Fruit fly (Drosophila melanogaster) whole organism, embryonic: ENCODE results near the gene CG32246.

Source experiments
- Bgb ChIP-seq: fragments of 200-800 bp; sonication (Bioruptor generic); IDR thresholded peaks from 2 replicates; pipeline ENCODE4 v1.3.6; 2022; ENCODE audit warnings: missing biosample characterization, missing genetic modification characterization; ENCODE audit not compliant: partially characterized antibody
- Blimp-1 ChIP-seq: fragments of 200-800 bp; sonication (Bioruptor generic); optimal IDR thresholded peaks from 3 replicates; lab custom pipeline; 2018; ENCODE audit warnings: missing biosample characterization, missing genetic modification characterization, mild to moderate bottlenecking, moderate library complexity, missing genetic modification reagents
- CG1024 ChIP-seq: fragments of 200-800 bp; sonication (Bioruptor generic); IDR thresholded peaks from 2 replicates; pipeline ENCODE4 v1.3.6; 2022; ENCODE audit warnings: missing biosample characterization, missing genetic modification characterization
- CG10366 ChIP-seq: fragments of 200-800 bp; sonication (Bioruptor generic); IDR thresholded peaks from 2 replicates; pipeline ENCODE4 v1.3.6; 2022; ENCODE audit warnings: missing biosample characterization, missing genetic modification characterization
- CG10979 ChIP-seq: fragments of 200-800 bp; sonication (Bioruptor generic); optimal IDR thresholded peaks from 2 replicates; lab custom pipeline; 2018; ENCODE audit warnings: missing biosample characterization, mild to moderate bottlenecking, missing genetic modification characterization, moderate library complexity
- CG11398 ChIP-seq: fragments of 200-800 bp; sonication (Bioruptor generic); optimal IDR thresholded peaks from 2 replicates; lab custom pipeline; 2016; ENCODE audit warnings: missing biosample characterization, missing genetic modification characterization
- CG13775 ChIP-seq: fragments of 200-800 bp; sonication (Bioruptor generic); optimal IDR thresholded peaks from 3 replicates; lab custom pipeline; 2017; ENCODE audit warnings: missing biosample characterization, mild to moderate bottlenecking, missing genetic modification characterization
- CG14014 ChIP-seq: fragments of 200-800 bp; sonication (Bioruptor generic); IDR thresholded peaks from 2 replicates; pipeline ENCODE4 v1.3.6; 2022; ENCODE audit warnings: missing biosample characterization, missing genetic modification characterization
- CG15011 ChIP-seq: fragments of 200-800 bp; sonication (Bioruptor generic); optimal IDR thresholded peaks from 3 replicates; lab custom pipeline; 2018; ENCODE audit warnings: missing biosample characterization, mild to moderate bottlenecking, missing genetic modification characterization
- CG18476 ChIP-seq: fragments of 200-800 bp; sonication (Bioruptor generic); optimal IDR thresholded peaks from 2 replicates; lab custom pipeline; 2016; ENCODE audit warnings: missing biosample characterization, mild to moderate bottlenecking, missing genetic modification characterization
- CG2129 ChIP-seq: fragments of 200-800 bp; sonication (Bioruptor generic); IDR thresholded peaks from 2 replicates; pipeline ENCODE4 v1.3.6; 2022; ENCODE audit warnings: missing biosample characterization, missing genetic modification characterization; ENCODE audit not compliant: partially characterized antibody
- CG31388 ChIP-seq: fragments of 200-800 bp; sonication (Bioruptor generic); optimal IDR thresholded peaks from 2 replicates; lab custom pipeline; 2016; ENCODE audit warnings: missing biosample characterization, missing genetic modification characterization
- CG31441 ChIP-seq: fragments of 200-800 bp; sonication (Bioruptor generic); IDR thresholded peaks from 2 replicates; pipeline ENCODE4 v1.3.6; 2022; ENCODE audit warnings: missing biosample characterization, missing genetic modification characterization
- CG3281 ChIP-seq: fragments of 200-800 bp; sonication (Bioruptor generic); optimal IDR thresholded peaks from 3 replicates; lab custom pipeline; 2017; ENCODE audit warnings: missing biosample characterization, mild to moderate bottlenecking, missing genetic modification characterization
- CG4617 ChIP-seq: fragments of 200-800 bp; sonication (Bioruptor generic); optimal IDR thresholded peaks from 3 replicates; lab custom pipeline; 2016; ENCODE audit warnings: missing biosample characterization, missing genetic modification characterization, borderline replicate concordance
- CG4707 ChIP-seq: fragments of 200-800 bp; sonication (Bioruptor generic); optimal IDR thresholded peaks from 2 replicates; lab custom pipeline; 2018; ENCODE audit warnings: missing biosample characterization, mild to moderate bottlenecking, missing genetic modification characterization, moderate library complexity
- CG4854 ChIP-seq: fragments of 200-800 bp; sonication (Bioruptor generic); optimal IDR thresholded peaks from 2 replicates; lab custom pipeline; 2016; ENCODE audit warnings: missing biosample characterization, missing genetic modification characterization, inconsistent platforms
- CG8281 ChIP-seq: fragments of 200-800 bp; sonication (Bioruptor generic); optimal IDR thresholded peaks from 2 replicates; lab custom pipeline; 2018; ENCODE audit warnings: missing biosample characterization, mild to moderate bottlenecking, missing genetic modification characterization, moderate library complexity
- D19B ChIP-seq: fragments of 200-800 bp; sonication (Bioruptor generic); optimal IDR thresholded peaks from 2 replicates; lab custom pipeline; 2017; ENCODE audit warnings: missing biosample characterization, mild to moderate bottlenecking, missing genetic modification characterization
- Dip2 ChIP-seq: fragments of 200-800 bp; sonication (Bioruptor generic); IDR thresholded peaks from 2 replicates; pipeline ENCODE4 v1.3.6; 2022; ENCODE audit warnings: missing biosample characterization, missing genetic modification characterization
- GATAe ChIP-seq: fragments of 200-800 bp; sonication (Bioruptor generic); conservative IDR thresholded peaks from 2 replicates; pipeline ENCODE4 v1.3.6; 2022; ENCODE audit warnings: missing biosample characterization, missing genetic modification characterization
- HLHmδ ChIP-seq: fragments of 200-800 bp; sonication (Bioruptor generic); optimal IDR thresholded peaks from 2 replicates; lab custom pipeline; 2018; ENCODE audit warnings: missing biosample characterization, mild to moderate bottlenecking, missing genetic modification characterization, moderate library complexity
- Hr51 ChIP-seq, 2 experiments: fragments of 200-800 bp; sonication (Bioruptor generic); optimal IDR thresholded peaks; 2 replicates in 1 of 2; 3 replicates in 1 of 2; lab custom pipeline; 2016 to 2018; ENCODE audit warnings: missing biosample characterization in 2 of 2, missing genetic modification characterization in 2 of 2, mild to moderate bottlenecking in 1 of 2, moderate library complexity in 1 of 2
- Jarid2 ChIP-seq: fragments of 200-800 bp; sonication (Bioruptor generic); optimal IDR thresholded peaks from 3 replicates; lab custom pipeline; 2017; ENCODE audit warnings: mild to moderate bottlenecking, missing biosample characterization, missing genetic modification reagents, missing genetic modification characterization
- Med ChIP-seq: fragments of 200-800 bp; sonication (Bioruptor generic); peaks from one replicate; lab custom pipeline; 2016; ENCODE audit warnings: missing biosample characterization, missing genetic modification characterization, mild to moderate bottlenecking, inconsistent platforms, moderate library complexity
- NfI ChIP-seq: fragments of 200-800 bp; sonication (Bioruptor generic); optimal IDR thresholded peaks from 3 replicates; lab custom pipeline; 2018; ENCODE audit warnings: missing biosample characterization, mild to moderate bottlenecking, missing genetic modification characterization, moderate library complexity
- Sox100B ChIP-seq: fragments of 200-800 bp; sonication (Bioruptor generic); optimal IDR thresholded peaks from 3 replicates; lab custom pipeline; 2018; ENCODE audit warnings: missing biosample characterization, mild to moderate bottlenecking, missing genetic modification characterization
- Sry-β ChIP-seq: fragments of 200-800 bp; sonication (Bioruptor generic); optimal IDR thresholded peaks from 2 replicates; lab custom pipeline; 2018; ENCODE audit warnings: missing biosample characterization, mild to moderate bottlenecking, missing genetic modification characterization, moderate library complexity
- Stat92E ChIP-seq, 3 experiments: fragments of >200 bp in 2 of 3; fragments of 200-800 bp in 1 of 3; sonication (Bioruptor generic) in 1 of 3; optimal IDR thresholded peaks; 2 replicates each; lab custom pipeline; 2017 to 2019; ENCODE audit warnings: missing biosample characterization in 3 of 3, missing genetic modification characterization in 3 of 3, mild to moderate bottlenecking in 1 of 3, moderate library complexity in 1 of 3
- ara ChIP-seq: fragments of 200-800 bp; sonication (Bioruptor generic); IDR thresholded peaks from 2 replicates; pipeline ENCODE4 v1.3.6; 2022; ENCODE audit warnings: missing biosample characterization, missing genetic modification characterization
- ase ChIP-seq: fragments of 200-800 bp; sonication (Bioruptor generic); IDR thresholded peaks from 3 replicates; pipeline ENCODE4 v1.3.6; 2022; ENCODE audit warnings: missing biosample characterization, missing genetic modification characterization
- bcd ChIP-seq: fragments of 200-800 bp; sonication (Bioruptor generic); optimal IDR thresholded peaks from 2 replicates; lab custom pipeline; 2017; ENCODE audit warnings: missing biosample characterization, mild to moderate bottlenecking, missing genetic modification characterization
- bigmax ChIP-seq: fragments of 200-800 bp; sonication (Bioruptor generic); optimal IDR thresholded peaks from 2 replicates; lab custom pipeline; 2018; ENCODE audit warnings: missing biosample characterization, mild to moderate bottlenecking, missing genetic modification characterization
- cg ChIP-seq: fragments of 200-800 bp; sonication (Bioruptor generic); optimal IDR thresholded peaks from 3 replicates; lab custom pipeline; 2019; ENCODE audit warnings: missing biosample characterization, mild to moderate bottlenecking, missing genetic modification characterization, moderate library complexity
- fd102C ChIP-seq: fragments of 200-800 bp; sonication (Bioruptor generic); optimal IDR thresholded peaks from 2 replicates; lab custom pipeline; 2018; ENCODE audit warnings: missing biosample characterization, mild to moderate bottlenecking, missing genetic modification characterization, moderate library complexity
- fd96Cb ChIP-seq: fragments of 200-800 bp; sonication (Bioruptor generic); optimal IDR thresholded peaks from 2 replicates; lab custom pipeline; 2018; ENCODE audit warnings: missing biosample characterization, mild to moderate bottlenecking, missing genetic modification characterization, moderate library complexity
- gfzf ChIP-seq: fragments of 200-800 bp; sonication (Bioruptor generic); optimal IDR thresholded peaks from 2 replicates; lab custom pipeline; 2016; ENCODE audit warnings: missing biosample characterization, mild to moderate bottlenecking, missing genetic modification characterization, moderate library complexity
- lab ChIP-seq: fragments of 200-800 bp; sonication (Bioruptor generic); optimal IDR thresholded peaks from 3 replicates; lab custom pipeline; 2017; ENCODE audit warnings: missing biosample characterization, missing genetic modification characterization, mild to moderate bottlenecking, moderate library complexity, missing genetic modification reagents
- p53 ChIP-seq: fragments of 200-800 bp; sonication (Bioruptor generic); optimal IDR thresholded peaks from 2 replicates; lab custom pipeline; 2016; ENCODE audit warnings: missing biosample characterization, missing genetic modification characterization
- psq ChIP-seq: fragments of 200-800 bp; sonication (Bioruptor generic); optimal IDR thresholded peaks from 2 replicates; lab custom pipeline; 2017; ENCODE audit warnings: missing biosample characterization, missing genetic modification characterization
- row ChIP-seq: fragments of 200-800 bp; sonication (Bioruptor generic); IDR thresholded peaks from 3 replicates; pipeline ENCODE4 v1.3.6; 2022; ENCODE audit warnings: missing biosample characterization, missing genetic modification characterization
- sd ChIP-seq: fragments of 200-800 bp; sonication (Bioruptor generic); optimal IDR thresholded peaks from 3 replicates; lab custom pipeline; 2018; ENCODE audit warnings: missing biosample characterization, mild to moderate bottlenecking, missing genetic modification characterization, moderate library complexity
- sens ChIP-seq: fragments of 200-800 bp; sonication (Bioruptor generic); peaks from one replicate; lab custom pipeline; 2016; ENCODE audit warnings: missing biosample characterization, missing genetic modification characterization
- sna ChIP-seq: fragments of 200-800 bp; sonication (Bioruptor generic); IDR thresholded peaks from 2 replicates; pipeline ENCODE4 v1.3.6; 2022; ENCODE audit warnings: missing biosample characterization, missing genetic modification characterization; ENCODE audit not compliant: partially characterized antibody
- sug ChIP-seq: fragments of 200-800 bp; optimal IDR thresholded peaks from 2 replicates; lab custom pipeline; 2019; ENCODE audit warnings: missing biosample characterization, mild to moderate bottlenecking, missing genetic modification characterization, moderate library complexity
- tgo ChIP-seq: fragments of 200-800 bp; sonication (Bioruptor generic); IDR thresholded peaks from 3 replicates; pipeline ENCODE4 v1.3.6; 2022; ENCODE audit warnings: missing biosample characterization, missing genetic modification characterization
- trem ChIP-seq: fragments of 200-800 bp; optimal IDR thresholded peaks from 3 replicates; lab custom pipeline; 2019; ENCODE audit warnings: missing biosample characterization, mild to moderate bottlenecking, missing genetic modification characterization, moderate library complexity
- twi ChIP-seq: fragments of 200-800 bp; optimal IDR thresholded peaks from 2 replicates; lab custom pipeline; 2019; ENCODE audit warnings: missing biosample characterization, mild to moderate bottlenecking, missing genetic modification characterization, moderate library complexity
- unpg ChIP-seq: fragments of 200-800 bp; sonication (Bioruptor generic); optimal IDR thresholded peaks from 3 replicates; lab custom pipeline; 2018; ENCODE audit warnings: missing biosample characterization, mild to moderate bottlenecking, missing genetic modification characterization, moderate library complexity

The CG32246 gene

dm6 chr3L:4618865-4619496 lies 2.0 kb upstream of the CG32246 start (continued):
- TF ChIP-seq Blimp-1 (peak; percentile 23), CG10979 (tag; lab: Kevin White, UChicago) (peak; percentile 39), bigmax (no peak), D19B (GFP tag; lab: Kevin White, UChicago) (peak; percentile 26), CG31441 (0 out of 2 replicates have a peak, but pooled peaks have one; percentile 15), Bgb (no peak), CG3281 (GFP tag; lab: Kevin White, UChicago) (peak; percentile 15), CG31388 (GFP tag; lab: Kevin White, UChicago) (no peak), bcd (GFP tag; lab: Kevin White, UChicago) (no peak), Stat92E (GFP tag; optimal IDR thresholded peaks at IDR 0.05; lab: Kevin White, UChicago) (no peak), row (GFP tag; lab: Robert Waterston, UW) (peak; percentile 33; the same call in 1 of the 3 replicates), CG13775 (GFP tag; lab: Kevin White, UChicago) (no peak), trem (tag; lab: Kevin White, UChicago) (no peak), sna (GFP tag; lab: Robert Waterston, UW) (no peak), psq (GFP tag; lab: Kevin White, UChicago) (no peak), gfzf (no peak), fd96Cb (tag; lab: Kevin White, UChicago) (peak; percentile 24), sens (GFP tag; lab: Kevin White, UChicago) (peak; percentile 79), Hr51 (GFP tag; optimal IDR thresholded peaks at IDR 0.05; lab: Kevin White, UChicago) (no peak), CG14014 (GFP tag; lab: Robert Waterston, UW) (no peak), CG15011 (GFP tag; lab: Kevin White, UChicago) (no peak), twi (no peak), GATAe (GFP tag; lab: Robert Waterston, UW) (no peak), tgo (GFP tag; lab: Robert Waterston, UW) (no peak), Sox100B (peak; percentile 3), NfI (GFP tag; lab: Kevin White, UChicago) (no peak), CG1024 (GFP tag; lab: Robert Waterston, UW) (no peak), CG4854 (no peak), CG10366 (GFP tag; lab: Robert Waterston, UW) (no peak), ara (GFP tag; lab: Robert Waterston, UW) (no peak), lab (GFP tag; lab: Kevin White, UChicago) (peak; percentile 7), CG18476 (GFP tag; lab: Kevin White, UChicago) (peak; percentile 12), unpg (GFP tag; lab: Kevin White, UChicago) (no peak), CG2129 (GFP tag; lab: Robert Waterston, UW) (no peak), Sry-β (GFP tag; lab: Kevin White, UChicago) (no peak), sug (tag; lab: Kevin White, UChicago) (no peak), CG4617 (GFP tag; lab: Kevin White, UChicago) (no peak), CG8281 (tag; lab: Kevin White, UChicago) (no peak), Jarid2 (GFP tag; lab: Kevin White, UChicago) (no peak), ase (GFP tag; lab: Robert Waterston, UW) (no peak), sd (peak; percentile 62), cg (GFP tag; lab: Kevin White, UChicago) (no peak), Med (GFP tag; lab: Kevin White, UChicago) (peak; percentile 8), CG11398 (GFP tag; lab: Kevin White, UChicago) (no peak), fd102C (GFP tag; lab: Kevin White, UChicago) (no peak), Dip2 (GFP tag; lab: Robert Waterston, UW) (no peak), CG4707 (GFP tag; lab: Kevin White, UChicago) (no peak), p53 (GFP tag; lab: Kevin White, UChicago) (no peak), HLHmδ (no peak)
